Worm (Caenorhabditis elegans) whole organism, L3 larva: ENCODE measurements around the gene C30G7.3.

Source experiments
- ZK546.5 ChIP-seq: sonication (generic microtip); optimal IDR thresholded peaks from 2 replicates; lab custom pipeline; 2017; ENCODE audit warnings: missing biosample characterization, missing genetic modification characterization
- ama-1 ChIP-seq: fragments of 150-350 bp; optimal IDR thresholded peaks from 2 replicates; lab custom pipeline; 2018
- daf-12 ChIP-seq: fragments of 150-350 bp; optimal IDR thresholded peaks from 2 replicates; lab custom pipeline; 2014; ENCODE audit warnings: missing biosample characterization, missing genetic modification reagents, missing genetic modification characterization
- elt-2 ChIP-seq: sonication (generic microtip); optimal IDR thresholded peaks from 2 replicates; lab custom pipeline; 2016; ENCODE audit warnings: missing genetic modification reagents, mild to moderate bottlenecking, missing genetic modification characterization, missing compliant biosample characterization
- elt-3 ChIP-seq, 3 experiments: fragments of 150-350 bp in 1 of 3; sonication (generic microtip) in 2 of 3; optimal IDR thresholded peaks; 2 replicates in 2 of 3; 4 replicates in 1 of 3; lab custom pipeline; 2014 to 2017; ENCODE audit warnings: missing biosample characterization in 3 of 3, missing genetic modification characterization in 3 of 3
- fkh-10 ChIP-seq: sonication (generic microtip); optimal IDR thresholded peaks from 2 replicates; lab custom pipeline; 2017; ENCODE audit warnings: missing biosample characterization, missing genetic modification reagents, missing genetic modification characterization
- nhr-11 ChIP-seq: fragments of 150-350 bp; optimal IDR thresholded peaks from 2 replicates; lab custom pipeline; 2014; ENCODE audit warnings: missing biosample characterization, missing genetic modification characterization
- nhr-12 ChIP-seq: fragments of 150-350 bp; optimal IDR thresholded peaks from 2 replicates; lab custom pipeline; 2014; ENCODE audit warnings: missing biosample characterization, missing genetic modification characterization
- nhr-23 ChIP-seq: fragments of 150-350 bp; optimal IDR thresholded peaks from 2 replicates; lab custom pipeline; 2014; ENCODE audit warnings: missing biosample characterization, missing genetic modification reagents, missing genetic modification characterization
- nhr-237 ChIP-seq: fragments of 150-350 bp; optimal IDR thresholded peaks from 2 replicates; lab custom pipeline; 2014; ENCODE audit warnings: missing biosample characterization, missing genetic modification characterization
- nhr-67 ChIP-seq: fragments of 150-350 bp; optimal IDR thresholded peaks from 2 replicates; lab custom pipeline; 2014; ENCODE audit warnings: missing biosample characterization, missing genetic modification characterization
- nhr-76 ChIP-seq: fragments of 150-350 bp; sonication (generic microtip); optimal IDR thresholded peaks from 5 replicates; lab custom pipeline; 2014; ENCODE audit warnings: missing biosample characterization, missing genetic modification characterization
- ztf-11 ChIP-seq: fragments of 150-350 bp; optimal IDR thresholded peaks from 2 replicates; lab custom pipeline; 2014; ENCODE audit warnings: missing biosample characterization, missing genetic modification characterization

ce11 chrV:14928248-14928647 is 17.3 kb downstream of the C30G7.3 start, which contains the start of gene srg-55:
- TF ChIP-seq nhr-67 (no peak), nhr-11 (tag; lab: Kevin White, UChicago) (no peak), ZK546.5 (tag; lab: Kevin White, UChicago) (no peak), elt-3 (tag; optimal IDR thresholded peaks at IDR 0.05; lab: Kevin White, UChicago) (no peak), nhr-76 (no peak), fkh-10 (no peak), elt-2 (tag; lab: Kevin White, UChicago) (no peak), ztf-11 (no peak), nhr-237 (tag; lab: Kevin White, UChicago) (no peak), nhr-12 (tag; lab: Kevin White, UChicago) (no peak), ama-1 (lab: Kevin White, UChicago) (no peak), nhr-23 (no peak), daf-12 (no peak)
